Fruit fly (Drosophila melanogaster) Kc167 (cell line): ENCODE measurements around the gene Cph.

Source experiments
- Myc ChIP-seq: fragments of >200 bp; optimal IDR thresholded peaks from 2 replicates; lab custom pipeline; 2017; ENCODE audit warnings: missing external identifiers
- h ChIP-seq: fragments of >200 bp; optimal IDR thresholded peaks from 3 replicates; lab custom pipeline; 2018; ENCODE audit warnings: missing external identifiers
- insv ChIP-seq: fragments of >200 bp; optimal IDR thresholded peaks from 3 replicates; lab custom pipeline; 2018; ENCODE audit warnings: missing external identifiers

- no peak for TF ChIP-seq h (lab: Kevin White, UChicago)
- no peak for TF ChIP-seq Myc (lab: Kevin White, UChicago)
- TF ChIP-seq insv (lab: Kevin White, UChicago), result no peak
These were observed 45.8 kb downstream of the Cph start for dm6 chrX:7183371-7183770.
